Worm (Caenorhabditis elegans) whole organism, mixed stage, embryonic: Measurements from ENCODE around the gene T25D10.1.

ENCODE experiments used
- lin-13 ChIP-seq: fragments of 150-350 bp; optimal IDR thresholded peaks from 2 replicates; lab custom pipeline; 2014; ENCODE audit warnings: missing biosample characterization, missing genetic modification characterization
- nhr-76 ChIP-seq: sonication (generic microtip); optimal IDR thresholded peaks from 2 replicates; lab custom pipeline; 2017; ENCODE audit warnings: missing biosample characterization, missing genetic modification characterization
- pha-4 ChIP-seq: fragments of 150-350 bp; optimal IDR thresholded peaks from 2 replicates; lab custom pipeline; 2018; ENCODE audit warnings: missing biosample characterization, missing genetic modification reagents, missing genetic modification characterization
- snpc-4 ChIP-seq: fragments of 150-350 bp; optimal IDR thresholded peaks from 2 replicates; lab custom pipeline; 2014; ENCODE audit warnings: missing biosample characterization, missing genetic modification characterization
- ztf-11 ChIP-seq: fragments of 150-350 bp; optimal IDR thresholded peaks from 2 replicates; lab custom pipeline; 2014; ENCODE audit warnings: missing biosample characterization, missing genetic modification characterization

DNA sequence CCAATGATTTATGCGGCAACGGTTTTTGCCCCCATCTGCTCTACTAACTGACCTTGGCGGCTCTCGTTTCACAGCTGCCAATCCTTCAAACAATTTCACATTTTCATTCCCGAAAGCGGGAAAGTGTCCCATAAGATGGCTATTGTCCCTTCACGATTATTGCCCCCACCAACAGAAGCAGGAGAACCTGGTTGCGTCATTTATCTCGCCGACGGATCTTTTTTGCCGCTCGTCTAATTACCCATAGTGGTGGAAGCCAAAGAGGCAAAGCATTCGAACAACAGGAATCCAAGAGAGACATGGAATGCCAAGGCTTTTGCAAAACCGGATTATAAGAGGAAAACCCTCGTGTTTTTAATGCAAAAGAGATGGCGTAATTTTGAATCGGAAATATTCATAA, 5.9 kb downstream of the T25D10.1 start:
- TF ChIP-seq pha-4 (tag; lab: Kevin White, UChicago): no peak
- no peak for TF ChIP-seq ztf-11
- TF ChIP-seq snpc-4 (tag; lab: Kevin White, UChicago): no peak
- no peak for TF ChIP-seq lin-13
- TF ChIP-seq nhr-76: no peak
